Fruit fly (Drosophila melanogaster): Measurements from ENCODE around the gene CG32148.

CG32148 gene

DNA sequence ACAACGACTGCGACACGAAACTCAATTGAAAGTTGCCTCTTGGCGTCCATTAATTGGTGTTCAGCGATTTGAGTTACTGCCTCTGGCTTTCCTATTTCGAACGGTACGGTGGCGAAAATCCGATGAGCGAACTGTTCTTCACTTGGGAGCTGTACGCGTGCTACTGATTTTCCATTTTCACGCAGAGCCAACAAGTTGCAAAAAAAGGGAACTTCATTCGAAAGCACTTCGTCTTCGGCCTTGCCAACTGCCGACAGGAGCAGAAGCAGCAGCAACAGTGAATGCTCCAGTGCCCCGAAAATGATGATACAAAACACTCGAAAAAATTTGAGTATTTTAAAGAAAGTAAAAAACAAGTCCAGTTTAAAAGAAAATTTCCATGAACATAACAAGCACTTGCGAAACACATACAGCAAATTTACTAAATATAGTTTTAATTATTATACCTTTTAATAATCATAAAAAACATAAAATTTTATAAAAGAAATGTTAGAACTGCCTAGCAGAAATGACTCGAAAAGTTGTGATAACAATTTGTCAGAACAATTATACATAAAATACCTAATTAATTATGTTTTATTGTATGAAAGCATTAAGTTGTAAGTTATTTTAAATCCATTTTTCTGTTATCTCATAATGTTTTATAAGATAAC is 10.9 kb downstream of the CG32148 start (continued):
- TF ChIP-seq CG10431 (GFP tag; optimal IDR thresholded peaks at IDR 0.05) (no peak), vnd (GFP tag; IDR thresholded peaks at IDR 0.05; ENCODE audit: partially characterized antibody) (no peak), yki (optimal IDR thresholded peaks at IDR 0.05) (no peak), CG11398 (GFP tag; optimal IDR thresholded peaks at IDR 0.05) (no peak), CG34376 (GFP tag; optimal IDR thresholded peaks at IDR 0.05) (peak; percentile 27), fd102C (GFP tag; optimal IDR thresholded peaks at IDR 0.05) (no peak), repo (GFP tag; optimal IDR thresholded peaks at IDR 0.05) (no peak), Trl (optimal IDR thresholded peaks at IDR 0.05) (no peak), Trl (GFP tag; optimal IDR thresholded peaks at IDR 0.05) (no peak), CG4328 (GFP tag; optimal IDR thresholded peaks at IDR 0.05) (no peak), Xrp1 (GFP tag; IDR thresholded peaks at IDR 0.05) (no peak), CG2875 (GFP tag; optimal IDR thresholded peaks at IDR 0.05) (no peak), CG17361 (GFP tag; IDR thresholded peaks at IDR 0.05) (peak; percentile 65; the same call in 2 of the 3 replicates), cad (GFP tag; optimal IDR thresholded peaks at IDR 0.05) (no peak), CG7928 (GFP tag; optimal IDR thresholded peaks at IDR 0.05) (no peak), ssp (GFP tag; IDR thresholded peaks at IDR 0.05) (no peak), Hmr (GFP tag; optimal IDR thresholded peaks at IDR 0.05) (peak; percentile 64), pnt (GFP tag; optimal IDR thresholded peaks at IDR 0.05) (no peak), CG1529 (GFP tag; optimal IDR thresholded peaks at IDR 0.05) (no peak), Nf-YA (GFP tag; IDR thresholded peaks at IDR 0.05) (no peak), HLH3B (GFP tag; IDR thresholded peaks at IDR 0.05) (no peak), CG7987 (GFP tag; optimal IDR thresholded peaks at IDR 0.05) (no peak), CG12155 (GFP tag; optimal IDR thresholded peaks at IDR 0.05) (no peak), CG9876 (GFP tag; optimal IDR thresholded peaks at IDR 0.05) (no peak), Dp (GFP tag; optimal IDR thresholded peaks at IDR 0.05) (no peak), Doc2 (GFP tag; IDR thresholded peaks at IDR 0.05) (no peak), tin (GFP tag; optimal IDR thresholded peaks at IDR 0.05) (no peak), CG15601 (tag; optimal IDR thresholded peaks at IDR 0.05) (no peak), pita (GFP tag; optimal IDR thresholded peaks at IDR 0.05) (no peak), Mad (GFP tag; optimal IDR thresholded peaks at IDR 0.05) (no peak), fu2 (GFP tag; optimal IDR thresholded peaks at IDR 0.05) (no peak), CG32532 (GFP tag; IDR thresholded peaks at IDR 0.05) (no peak), CG3065 (GFP tag; optimal IDR thresholded peaks at IDR 0.05) (no peak), lov (optimal IDR thresholded peaks at IDR 0.05) (no peak), lov (GFP tag; IDR thresholded peaks at IDR 0.05) (no peak), gt (GFP tag; IDR thresholded peaks at IDR 0.05) (no peak), hbn (GFP tag; IDR thresholded peaks at IDR 0.05; ENCODE audit: partially characterized antibody) (no peak), CG33557 (GFP tag; optimal IDR thresholded peaks at IDR 0.05) (no peak), CG18619 (GFP tag; optimal IDR thresholded peaks at IDR 0.05) (peak; percentile 48), CG18476 (GFP tag; optimal IDR thresholded peaks at IDR 0.05) (no peak), ttk (GFP tag; IDR thresholded peaks at IDR 0.05) (no peak), CG1233 (GFP tag; optimal IDR thresholded peaks at IDR 0.05) (no peak), Opbp (GFP tag; IDR thresholded peaks at IDR 0.05; ENCODE audit: partially characterized antibody) (no peak), CG17829 (tag; optimal IDR thresholded peaks at IDR 0.05) (peak; percentile 26), CG10959 (GFP tag; IDR thresholded peaks at IDR 0.05) (no peak), CkIIα-i1 (GFP tag; IDR thresholded peaks at IDR 0.05) (no peak), Antp (GFP tag; optimal IDR thresholded peaks at IDR 0.05) (no peak), bigmax (GFP tag; optimal IDR thresholded peaks at IDR 0.05) (no peak), Ets65A (GFP tag) (no peak), CG13424 (tag; optimal IDR thresholded peaks at IDR 0.05) (peak; percentile 55), bsh (GFP tag; optimal IDR thresholded peaks at IDR 0.05) (no peak), CG15514 (GFP tag; optimal IDR thresholded peaks at IDR 0.05) (no peak)

All from whole organism, embryonic.